Worm (Caenorhabditis elegans) whole organism, L3 larva: Measurements from ENCODE around the gene C09H10.9.

ENCODE experiments used
- ceh-16 ChIP-seq: sonication (generic microtip); optimal IDR thresholded peaks from 2 replicates; lab custom pipeline; 2017; ENCODE audit warnings: missing biosample characterization, missing genetic modification characterization
- pqm-1 ChIP-seq: fragments of 150-350 bp; optimal IDR thresholded peaks from 2 replicates; lab custom pipeline; 2017; ENCODE audit warnings: missing biosample characterization, missing genetic modification characterization, inconsistent platforms
- snpc-4 ChIP-seq: fragments of 150-350 bp; optimal IDR thresholded peaks from 2 replicates; lab custom pipeline; 2014; ENCODE audit warnings: missing biosample characterization, missing genetic modification characterization
- ztf-11 ChIP-seq: fragments of 150-350 bp; optimal IDR thresholded peaks from 2 replicates; lab custom pipeline; 2014; ENCODE audit warnings: missing biosample characterization, missing genetic modification characterization

DNA sequence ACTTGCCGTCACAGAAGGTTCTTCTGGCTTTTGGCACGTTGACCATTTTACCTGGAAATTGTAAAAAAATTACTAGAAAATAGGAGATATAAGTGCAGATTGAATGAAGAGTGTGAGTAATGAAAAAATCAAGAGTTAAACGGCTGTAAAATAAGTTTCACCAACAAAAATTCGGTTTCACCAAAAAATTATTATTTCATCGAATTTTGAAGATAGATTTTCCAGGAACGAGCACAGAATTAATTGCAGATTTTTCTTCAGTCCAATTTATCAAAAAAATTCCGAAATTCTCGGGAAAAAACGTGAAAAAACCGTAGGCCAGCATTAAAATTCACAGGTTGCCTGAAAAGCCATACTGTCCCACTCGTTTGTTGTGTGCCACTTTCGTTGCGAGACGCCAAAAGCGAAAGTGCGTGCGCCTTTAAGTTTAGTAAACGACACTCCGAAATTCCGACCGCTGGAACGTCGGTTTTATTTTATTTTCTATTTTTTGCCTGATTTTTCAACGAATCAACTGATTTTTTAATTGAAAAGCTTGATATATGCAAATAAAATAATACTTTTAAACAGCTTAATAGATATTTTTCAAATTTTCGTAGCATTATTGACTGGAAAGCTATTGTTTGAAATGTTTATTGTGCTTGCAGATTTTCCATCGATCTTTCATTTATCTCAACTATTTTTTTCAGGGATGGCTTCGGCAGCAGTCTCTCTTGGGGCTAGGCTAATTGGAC is 6.9 kb upstream of the C09H10.9 start, which contains the start of the genes rpl-36.A and nuo-1:
- TF ChIP-seq ztf-11 = no peak
- TF ChIP-seq pqm-1 (tag; lab: Kevin White, UChicago) = peak; percentile 33
- TF ChIP-seq ceh-16 (tag; lab: Kevin White, UChicago) = no peak
- TF ChIP-seq snpc-4 (tag; lab: Kevin White, UChicago) = peak; percentile 80
